Worm (Caenorhabditis elegans) whole organism, L2 larva: ENCODE results near the gene tkr-3.
A peak's percentile ranks its signal among the peaks of the same experiment; 100 is the strongest.

Source experiments
- C34F6.9 ChIP-seq: fragments of 150-350 bp; optimal IDR thresholded peaks from 2 replicates; lab custom pipeline; 2014; ENCODE audit warnings: missing biosample characterization, missing genetic modification characterization
- F13H6.1 ChIP-seq: sonication (generic microtip); optimal IDR thresholded peaks from 2 replicates; lab custom pipeline; 2016; ENCODE audit warnings: missing genetic modification characterization, missing compliant biosample characterization
- R02D3.7 ChIP-seq: fragments of 150-350 bp; optimal IDR thresholded peaks from 2 replicates; lab custom pipeline; 2014; ENCODE audit warnings: missing biosample characterization, missing genetic modification characterization
- Y55F3AM.14 ChIP-seq: fragments of 200-800 bp; sonication (Bioruptor generic); optimal IDR thresholded peaks from 2 replicates; lab custom pipeline; 2018; ENCODE audit warnings: mild to moderate bottlenecking, missing genetic modification characterization, missing compliant biosample characterization
- ZK546.5 ChIP-seq: sonication (generic microtip); optimal IDR thresholded peaks from 2 replicates; lab custom pipeline; 2017; ENCODE audit warnings: missing biosample characterization, missing genetic modification characterization
- alr-1 ChIP-seq: fragments of 150-350 bp; optimal IDR thresholded peaks from 2 replicates; lab custom pipeline; 2014; ENCODE audit warnings: missing biosample characterization, missing genetic modification characterization
- aly-2 ChIP-seq: fragments of 150-350 bp; optimal IDR thresholded peaks from 2 replicates; lab custom pipeline; 2014; ENCODE audit warnings: missing biosample characterization, missing genetic modification characterization
- blmp-1 ChIP-seq: sonication (generic microtip); optimal IDR thresholded peaks from 2 replicates; lab custom pipeline; 2017; ENCODE audit warnings: missing genetic modification characterization, mild to moderate bottlenecking, missing compliant biosample characterization, antibody characterized with exemption, moderate library complexity; ENCODE audit not compliant: insufficient read depth
- ceh-16 ChIP-seq: fragments of 150-350 bp; optimal IDR thresholded peaks from 2 replicates; lab custom pipeline; 2014; ENCODE audit warnings: missing biosample characterization, missing genetic modification characterization
- ceh-82 ChIP-seq: fragments of 150-350 bp; optimal IDR thresholded peaks from 2 replicates; lab custom pipeline; 2014; ENCODE audit warnings: missing biosample characterization, missing genetic modification characterization
- crh-2 ChIP-seq: sonication (generic microtip); optimal IDR thresholded peaks from 2 replicates; lab custom pipeline; 2017; ENCODE audit warnings: missing biosample characterization, missing genetic modification characterization
- dmd-4 ChIP-seq: sonication (generic microtip); optimal IDR thresholded peaks from 2 replicates; lab custom pipeline; 2017; ENCODE audit warnings: missing biosample characterization, missing genetic modification characterization
- egl-27 ChIP-seq: sonication (generic microtip); optimal IDR thresholded peaks from 3 replicates; lab custom pipeline; 2017; ENCODE audit warnings: missing biosample characterization, missing genetic modification reagents, missing genetic modification characterization
- elt-1 ChIP-seq: fragments of 150-350 bp; optimal IDR thresholded peaks from 2 replicates; lab custom pipeline; 2014; ENCODE audit warnings: missing biosample characterization, missing genetic modification characterization
- elt-3 ChIP-seq: sonication (generic microtip); optimal IDR thresholded peaks from 2 replicates; lab custom pipeline; 2017; ENCODE audit warnings: missing biosample characterization, missing genetic modification characterization
- fos-1 ChIP-seq: fragments of 150-350 bp; optimal IDR thresholded peaks from 2 replicates; lab custom pipeline; 2014; ENCODE audit warnings: missing biosample characterization, missing genetic modification characterization
- gmeb-1 ChIP-seq: fragments of 150-350 bp; optimal IDR thresholded peaks from 2 replicates; lab custom pipeline; 2014; ENCODE audit warnings: missing biosample characterization, missing genetic modification characterization
- lin-11 ChIP-seq: fragments of 150-350 bp; sonication (generic microtip); optimal IDR thresholded peaks from 2 replicates; lab custom pipeline; 2014; ENCODE audit warnings: missing biosample characterization, missing genetic modification characterization, inconsistent platforms, mixed read lengths
- lin-13 ChIP-seq: fragments of 150-350 bp; optimal IDR thresholded peaks from 2 replicates; lab custom pipeline; 2014; ENCODE audit warnings: missing biosample characterization, missing genetic modification reagents, missing genetic modification characterization
- lin-39 ChIP-seq: fragments of 150-350 bp; optimal IDR thresholded peaks from 2 replicates; lab custom pipeline; 2014; ENCODE audit warnings: missing biosample characterization, missing genetic modification reagents, missing genetic modification characterization
- lsy-2 ChIP-seq, 2 experiments: fragments of 150-350 bp in 1 of 2; sonication (generic microtip) in 1 of 2; optimal IDR thresholded peaks; 2 replicates each; lab custom pipeline; 2014 to 2017; ENCODE audit warnings: missing biosample characterization in 2 of 2, missing genetic modification characterization in 2 of 2
- mab-5 ChIP-seq: fragments of 150-350 bp; optimal IDR thresholded peaks from 2 replicates; lab custom pipeline; 2014; ENCODE audit warnings: missing biosample characterization, missing genetic modification characterization
- mbf-1 ChIP-seq: sonication (generic microtip); optimal IDR thresholded peaks from 2 replicates; lab custom pipeline; 2017; ENCODE audit warnings: missing biosample characterization, missing genetic modification characterization
- mdl-1 ChIP-seq, 2 experiments: fragments of 150-350 bp in 1 of 2; sonication (generic microtip) in 1 of 2; optimal IDR thresholded peaks; 2 replicates each; lab custom pipeline; 2017; ENCODE audit warnings: missing biosample characterization in 2 of 2, missing genetic modification characterization in 2 of 2
- nhr-10 ChIP-seq: sonication (generic microtip); optimal IDR thresholded peaks from 2 replicates; lab custom pipeline; 2017; ENCODE audit warnings: missing biosample characterization, missing genetic modification characterization
- nhr-11 ChIP-seq: fragments of 150-350 bp; optimal IDR thresholded peaks from 2 replicates; lab custom pipeline; 2014; ENCODE audit warnings: missing biosample characterization, missing genetic modification characterization
- nhr-12 ChIP-seq: fragments of 150-350 bp; optimal IDR thresholded peaks from 2 replicates; lab custom pipeline; 2014; ENCODE audit warnings: missing biosample characterization, missing genetic modification characterization
- nhr-129 ChIP-seq: fragments of 150-350 bp; optimal IDR thresholded peaks from 2 replicates; lab custom pipeline; 2014; ENCODE audit warnings: missing biosample characterization, missing genetic modification characterization
- nhr-21 ChIP-seq: fragments of 150-350 bp; optimal IDR thresholded peaks from 2 replicates; lab custom pipeline; 2014; ENCODE audit warnings: missing biosample characterization, missing genetic modification characterization
- nhr-23 ChIP-seq: fragments of 150-350 bp; optimal IDR thresholded peaks from 2 replicates; lab custom pipeline; 2014; ENCODE audit warnings: missing biosample characterization, missing genetic modification reagents, missing genetic modification characterization
- nhr-237 ChIP-seq: fragments of 150-350 bp; optimal IDR thresholded peaks from 2 replicates; lab custom pipeline; 2014; ENCODE audit warnings: missing biosample characterization, missing genetic modification characterization
- nhr-25 ChIP-seq: fragments of 150-350 bp; sonication (generic microtip); optimal IDR thresholded peaks from 3 replicates; lab custom pipeline; 2014; ENCODE audit warnings: missing biosample characterization, missing genetic modification characterization
- nhr-6 ChIP-seq: fragments of 150-350 bp; optimal IDR thresholded peaks from 2 replicates; lab custom pipeline; 2014; ENCODE audit warnings: missing biosample characterization, missing genetic modification characterization
- nhr-77 ChIP-seq: fragments of 150-350 bp; optimal IDR thresholded peaks from 2 replicates; lab custom pipeline; 2014; ENCODE audit warnings: missing biosample characterization, missing genetic modification characterization
- peb-1 ChIP-seq: fragments of 150-350 bp; optimal IDR thresholded peaks from 2 replicates; lab custom pipeline; 2014; ENCODE audit warnings: missing biosample characterization, missing genetic modification characterization
- sem-4 ChIP-seq: fragments of 150-350 bp; optimal IDR thresholded peaks from 2 replicates; lab custom pipeline; 2014; ENCODE audit warnings: missing biosample characterization, missing genetic modification reagents, missing genetic modification characterization
- skn-1 ChIP-seq: sonication (generic microtip); optimal IDR thresholded peaks from 2 replicates; lab custom pipeline; 2017; ENCODE audit warnings: missing biosample characterization, missing genetic modification characterization
- sma-3 ChIP-seq: sonication (generic microtip); optimal IDR thresholded peaks from 2 replicates; lab custom pipeline; 2016; ENCODE audit warnings: missing genetic modification reagents, missing genetic modification characterization, missing compliant biosample characterization
- sma-9 ChIP-seq, 2 experiments: fragments of 150-350 bp in 1 of 2; sonication (generic microtip) in 1 of 2; optimal IDR thresholded peaks; 2 replicates each; lab custom pipeline; 2014 to 2016; ENCODE audit warnings: missing genetic modification characterization in 2 of 2, mild to moderate bottlenecking in 1 of 2, missing biosample characterization in 1 of 2, missing compliant biosample characterization in 1 of 2, missing genetic modification reagents in 1 of 2, moderate library complexity in 1 of 2
- unc-39 ChIP-seq: fragments of 150-350 bp; optimal IDR thresholded peaks from 2 replicates; lab custom pipeline; 2014; ENCODE audit warnings: missing biosample characterization, missing genetic modification characterization
- unc-55 ChIP-seq: fragments of 150-350 bp; sonication (generic microtip); optimal IDR thresholded peaks from 3 replicates; lab custom pipeline; 2014; ENCODE audit warnings: missing biosample characterization, missing genetic modification reagents, missing genetic modification characterization
- unc-62 ChIP-seq: fragments of 150-350 bp; optimal IDR thresholded peaks from 2 replicates; lab custom pipeline; 2014; ENCODE audit warnings: missing biosample characterization, missing genetic modification reagents, missing genetic modification characterization
- zag-1 ChIP-seq: fragments of 150-350 bp; optimal IDR thresholded peaks from 2 replicates; lab custom pipeline; 2014; ENCODE audit warnings: missing biosample characterization, missing genetic modification characterization
- ztf-1 ChIP-seq: fragments of 200-800 bp; sonication (Bioruptor generic); conservative IDR thresholded peaks from 2 replicates; pipeline ENCODE4 v1.3.6; 2022; ENCODE audit warnings: missing genetic modification characterization, missing compliant biosample characterization
- ztf-11 ChIP-seq: sonication (generic microtip); optimal IDR thresholded peaks from 2 replicates; lab custom pipeline; 2017; ENCODE audit warnings: missing biosample characterization, missing genetic modification characterization
- ztf-4 ChIP-seq: fragments of 150-350 bp; optimal IDR thresholded peaks from 2 replicates; lab custom pipeline; 2014; ENCODE audit warnings: missing biosample characterization, missing genetic modification characterization

Gene tkr-3

ce11 chrIV:5139189-5139588 lies 17.3 kb upstream of the tkr-3 start:
- TF ChIP-seq mab-5 (no peak), lsy-2 (tag; optimal IDR thresholded peaks at IDR 0.05; lab: Kevin White, UChicago) (peak in 1 of 2 experiments; percentile 2)

- TF ChIP-seq lsy-2 (tag; optimal IDR thresholded peaks at IDR 0.05; lab: Kevin White, UChicago) (peak in 1 of 2 experiments; percentile 44), ztf-4 (tag; lab: Kevin White, UChicago) (no peak), mbf-1 (tag; lab: Kevin White, UChicago) (no peak), unc-62 (no peak), crh-2 (tag; lab: Kevin White, UChicago) (peak; percentile 52), blmp-1 (tag; lab: Kevin White, UChicago) (no peak), nhr-77 (tag; lab: Kevin White, UChicago) (no peak), R02D3.7 (tag; lab: Kevin White, UChicago) (no peak), skn-1 (tag; lab: Kevin White, UChicago) (no peak), unc-39 (tag; lab: Kevin White, UChicago) (no peak), ztf-11 (tag; lab: Kevin White, UChicago) (no peak), alr-1 (no peak), lin-11 (tag; lab: Kevin White, UChicago) (no peak), nhr-10 (no peak), sma-3 (no peak), nhr-11 (tag; lab: Kevin White, UChicago) (no peak), fos-1 (tag; lab: Kevin White, UChicago) (no peak), sma-9 (GFP tag; optimal IDR thresholded peaks at IDR 0.05; lab: Kevin White, UChicago) (peak; percentile 9), sma-9 (tag; optimal IDR thresholded peaks at IDR 0.05; lab: Kevin White, UChicago) (no peak), lin-13 (no peak), nhr-129 (tag; lab: Kevin White, UChicago) (no peak), ceh-82 (tag; lab: Kevin White, UChicago) (no peak), ztf-1 (GFP tag; lab: Robert Waterston, UW) (no peak), Y55F3AM.14 (GFP tag; lab: Kevin White, UChicago) (peak; percentile 4), nhr-21 (tag; lab: Kevin White, UChicago) (no peak), C34F6.9 (tag; lab: Kevin White, UChicago) (peak; percentile 74), aly-2 (tag; lab: Kevin White, UChicago) (no peak), gmeb-1 (no peak), elt-3 (tag; lab: Kevin White, UChicago) (no peak), nhr-6 (tag; lab: Kevin White, UChicago) (no peak), nhr-237 (tag; lab: Kevin White, UChicago) (no peak), zag-1 (tag; lab: Kevin White, UChicago) (peak; percentile 69), nhr-12 (tag; lab: Kevin White, UChicago) (no peak), F13H6.1 (peak; percentile 29), mdl-1 (tag; optimal IDR thresholded peaks at IDR 0.05; lab: Kevin White, UChicago) (no peak), ZK546.5 (no peak), unc-55 (GFP tag; lab: Kevin White, UChicago) (peak; percentile 39), sem-4 (tag; lab: Kevin White, UChicago) (no peak), peb-1 (tag; lab: Kevin White, UChicago) (no peak)
Measured at ce11 chrIV:5137809-5138208, 15.9 kb upstream of the tkr-3 start.

- no peak for TF ChIP-seq ztf-11 (tag; lab: Kevin White, UChicago)
- TF ChIP-seq sma-3 = peak; percentile 5
Measured at ce11 chrIV:5136523-5136922, 14.6 kb upstream of the tkr-3 start.

ce11 chrIV:5134798-5135197 lies 12.9 kb upstream of the tkr-3 start:
- TF ChIP-seq dmd-4 (tag; lab: Kevin White, UChicago) (no peak), ceh-16 (tag; lab: Kevin White, UChicago) (no peak), egl-27 (tag; lab: Kevin White, UChicago) (no peak), lin-39 (tag; lab: Kevin White, UChicago) (no peak), elt-3 (tag; lab: Kevin White, UChicago) (no peak), nhr-23 (tag; lab: Kevin White, UChicago) (no peak), lsy-2 (tag; optimal IDR thresholded peaks at IDR 0.05; lab: Kevin White, UChicago) (peak in 1 of 2 experiments; percentile 12), nhr-6 (tag; lab: Kevin White, UChicago) (no peak), crh-2 (tag; lab: Kevin White, UChicago) (no peak), unc-55 (GFP tag; lab: Kevin White, UChicago) (no peak), C34F6.9 (tag; lab: Kevin White, UChicago) (peak; percentile 24), nhr-10 (no peak), mab-5 (peak; percentile 34), mdl-1 (tag; optimal IDR thresholded peaks at IDR 0.05; lab: Kevin White, UChicago) (no peak), nhr-21 (tag; lab: Kevin White, UChicago) (no peak), nhr-129 (tag; lab: Kevin White, UChicago) (peak; percentile 9), skn-1 (tag; lab: Kevin White, UChicago) (no peak), ztf-11 (tag; lab: Kevin White, UChicago) (no peak), nhr-25 (tag; lab: Kevin White, UChicago) (no peak), unc-62 (no peak), sma-9 (GFP tag; optimal IDR thresholded peaks at IDR 0.05; lab: Kevin White, UChicago) (no peak), sma-9 (tag; optimal IDR thresholded peaks at IDR 0.05; lab: Kevin White, UChicago) (no peak), Y55F3AM.14 (GFP tag; lab: Kevin White, UChicago) (no peak), ceh-82 (tag; lab: Kevin White, UChicago) (no peak), zag-1 (tag; lab: Kevin White, UChicago) (no peak), aly-2 (tag; lab: Kevin White, UChicago) (no peak), elt-1 (no peak), fos-1 (tag; lab: Kevin White, UChicago) (peak; percentile 90), nhr-12 (tag; lab: Kevin White, UChicago) (no peak)
